Worm (Caenorhabditis elegans) whole organism, midembryonic: Measurements from ENCODE around the gene F38B6.2.

Source experiments
- T22C8.4 ChIP-seq: fragments of 200-800 bp; sonication (Bioruptor generic); IDR thresholded peaks from 2 replicates; pipeline ENCODE4 v1.3.6; 2022; ENCODE audit warnings: missing genetic modification characterization, missing compliant biosample characterization
- cog-1 ChIP-seq: sonication (generic microtip); optimal IDR thresholded peaks from 2 replicates; lab custom pipeline; 2016; ENCODE audit warnings: missing genetic modification characterization, missing compliant biosample characterization
- flt-1 ChIP-seq: fragments of 200-800 bp; sonication (Bioruptor generic); IDR thresholded peaks from 2 replicates; pipeline ENCODE4 v1.3.6; 2022; ENCODE audit warnings: missing genetic modification characterization, missing compliant biosample characterization
- klf-2 ChIP-seq: fragments of 200-800 bp; sonication (Bioruptor generic); conservative IDR thresholded peaks from 2 replicates; pipeline ENCODE4 v1.3.6; 2022; ENCODE audit warnings: missing genetic modification reagents, missing genetic modification characterization, missing compliant biosample characterization
- med-1 ChIP-seq: sonication (generic microtip); optimal IDR thresholded peaks from 2 replicates; lab custom pipeline; 2017; ENCODE audit warnings: missing genetic modification characterization, mild to moderate bottlenecking, missing compliant biosample characterization, antibody characterized with exemption, missing genetic modification reagents; ENCODE audit not compliant: insufficient read depth

- no peak for TF ChIP-seq med-1 (GFP tag; lab: Kevin White, UChicago)
- no peak for TF ChIP-seq cog-1 (tag; lab: Kevin White, UChicago)
- no peak for TF ChIP-seq klf-2
- TF ChIP-seq flt-1 (GFP tag; lab: Robert Waterston, UW) = no peak
- no peak for TF ChIP-seq T22C8.4 (GFP tag; lab: Robert Waterston, UW)
These were observed 36.1 kb upstream of the F38B6.2 start for ce11 chrX:6662267-6662666.
